Worm (Caenorhabditis elegans) whole organism, L1 larva: Measurements from ENCODE around the gene Y53F4B.23.

Source experiments
- C04F5.9 ChIP-seq: sonication (generic microtip); optimal IDR thresholded peaks from 2 replicates; lab custom pipeline; 2016; ENCODE audit warnings: missing genetic modification characterization, missing compliant biosample characterization
- C16A3.4 ChIP-seq: fragments of 150-350 bp; optimal IDR thresholded peaks from 2 replicates; lab custom pipeline; 2014; ENCODE audit warnings: missing biosample characterization, missing genetic modification characterization
- C34B4.2 ChIP-seq: sonication (generic microtip); optimal IDR thresholded peaks from 2 replicates; lab custom pipeline; 2017; ENCODE audit warnings: mild to moderate bottlenecking, missing genetic modification characterization, missing compliant biosample characterization
- F16B12.6 ChIP-seq: fragments of 150-350 bp; optimal IDR thresholded peaks from 2 replicates; lab custom pipeline; 2014; ENCODE audit warnings: missing biosample characterization, missing genetic modification characterization
- aha-1 ChIP-seq: fragments of 150-350 bp; optimal IDR thresholded peaks from 2 replicates; lab custom pipeline; 2014; ENCODE audit warnings: missing biosample characterization, missing genetic modification characterization
- aly-2 ChIP-seq: fragments of 150-350 bp; optimal IDR thresholded peaks from 2 replicates; lab custom pipeline; 2014; ENCODE audit warnings: missing biosample characterization, missing genetic modification characterization
- blmp-1 ChIP-seq: fragments of 150-350 bp; optimal IDR thresholded peaks from 2 replicates; lab custom pipeline; 2014; ENCODE audit warnings: missing biosample characterization, missing genetic modification characterization
- ceh-63 ChIP-seq: fragments of 200-800 bp; sonication (Bioruptor generic); optimal IDR thresholded peaks from 2 replicates; lab custom pipeline; 2018; ENCODE audit warnings: mild to moderate bottlenecking, missing genetic modification characterization, missing compliant biosample characterization
- ceh-8 ChIP-seq: fragments of 200-800 bp; sonication (Bioruptor generic); optimal IDR thresholded peaks from 2 replicates; lab custom pipeline; 2018; ENCODE audit warnings: mild to moderate bottlenecking, missing genetic modification characterization, moderate library complexity, missing compliant biosample characterization
- ceh-82 ChIP-seq, 3 experiments: fragments of 150-350 bp in 1 of 3; sonication (generic microtip) in 2 of 3; optimal IDR thresholded peaks; 2 replicates each; lab custom pipeline; 2014 to 2017; ENCODE audit warnings: missing biosample characterization in 3 of 3, missing genetic modification characterization in 3 of 3
- ceh-90 ChIP-seq: sonication (generic microtip); optimal IDR thresholded peaks from 2 replicates; lab custom pipeline; 2016; ENCODE audit warnings: missing genetic modification characterization, missing compliant biosample characterization
- ces-1 ChIP-seq: fragments of 150-350 bp; optimal IDR thresholded peaks from 2 replicates; lab custom pipeline; 2014; ENCODE audit warnings: missing biosample characterization, missing genetic modification reagents, missing genetic modification characterization
- dsc-1 ChIP-seq: sonication (generic microtip); optimal IDR thresholded peaks from 2 replicates; lab custom pipeline; 2016; ENCODE audit warnings: mild to moderate bottlenecking, missing genetic modification characterization, missing compliant biosample characterization
- efl-1 ChIP-seq, 4 experiments: fragments of 150-350 bp; optimal IDR thresholded peaks in 3 of 4; peaks in 1 of 4; 1 replicate in 1 of 4; 2 replicates in 3 of 4; lab custom pipeline; 2014; ENCODE audit warnings: missing biosample characterization in 2 of 4, missing genetic modification characterization in 2 of 4, missing genetic modification reagents in 2 of 4
- efl-3 ChIP-seq: fragments of 200-800 bp; sonication (Bioruptor generic); optimal IDR thresholded peaks from 2 replicates; lab custom pipeline; 2018; ENCODE audit warnings: mild to moderate bottlenecking, missing genetic modification characterization, missing compliant biosample characterization
- egl-13 ChIP-seq: sonication (generic microtip); optimal IDR thresholded peaks from 2 replicates; lab custom pipeline; 2016; ENCODE audit warnings: missing genotype, missing genetic modification reagents, missing genetic modification characterization, missing compliant biosample characterization
- elt-2 ChIP-seq: sonication (generic microtip); optimal IDR thresholded peaks from 2 replicates; lab custom pipeline; 2016; ENCODE audit warnings: missing genetic modification characterization, mild to moderate bottlenecking, inconsistent platforms, missing compliant biosample characterization, missing genetic modification reagents
- elt-3 ChIP-seq, 6 experiments: fragments of 150-350 bp in 1 of 6; sonication (generic microtip); optimal IDR thresholded peaks; 2 replicates each; lab custom pipeline; 2017 to 2018; ENCODE audit warnings: missing biosample characterization in 6 of 6, missing genetic modification characterization in 6 of 6, inconsistent platforms in 1 of 6
- ets-5 ChIP-seq: fragments of 200-800 bp; sonication (Bioruptor generic); IDR thresholded peaks from 2 replicates; pipeline ENCODE4 v1.3.6; 2022; ENCODE audit warnings: missing genetic modification characterization, missing compliant biosample characterization
- fkh-4 ChIP-seq: sonication (generic microtip); optimal IDR thresholded peaks from 2 replicates; lab custom pipeline; 2016; ENCODE audit warnings: missing compliant biosample characterization, missing genetic modification characterization, borderline replicate concordance
- fos-1 ChIP-seq: fragments of 150-350 bp; optimal IDR thresholded peaks from 2 replicates; lab custom pipeline; 2014; ENCODE audit warnings: missing biosample characterization, missing genetic modification characterization
- hlh-17 ChIP-seq: fragments of 200-800 bp; sonication (Bioruptor generic); optimal IDR thresholded peaks from 2 replicates; lab custom pipeline; 2018; ENCODE audit warnings: missing genetic modification characterization, mild to moderate bottlenecking, missing compliant biosample characterization, moderate library complexity, borderline replicate concordance
- hpl-2 ChIP-seq: fragments of 150-350 bp; optimal IDR thresholded peaks from 2 replicates; lab custom pipeline; 2014; ENCODE audit warnings: missing biosample characterization, missing genetic modification reagents, missing genetic modification characterization
- isw-1 ChIP-seq: fragments of 200-800 bp; sonication (Bioruptor generic); IDR thresholded peaks from 2 replicates; pipeline ENCODE4 v1.3.6; 2022; ENCODE audit warnings: missing genetic modification characterization, missing compliant biosample characterization
- jun-1 ChIP-seq: fragments of 150-350 bp; optimal IDR thresholded peaks from 2 replicates; lab custom pipeline; 2014; ENCODE audit warnings: missing biosample characterization, missing genetic modification reagents, missing genetic modification characterization
- lin-13 ChIP-seq: fragments of 150-350 bp; optimal IDR thresholded peaks from 2 replicates; lab custom pipeline; 2014; ENCODE audit warnings: missing biosample characterization, missing genetic modification reagents, missing genetic modification characterization
- lin-14 ChIP-seq: fragments of 200-800 bp; sonication (Bioruptor generic); optimal IDR thresholded peaks from 2 replicates; lab custom pipeline; 2018; ENCODE audit warnings: mild to moderate bottlenecking, missing genetic modification characterization, moderate library complexity, missing compliant biosample characterization
- lin-35 ChIP-seq, 2 experiments: fragments of 150-350 bp; optimal IDR thresholded peaks; 2 replicates each; lab custom pipeline; 2014; ENCODE audit warnings: missing biosample characterization in 2 of 2, missing genetic modification characterization in 2 of 2, missing genetic modification reagents in 2 of 2
- lir-3 ChIP-seq: sonication (generic microtip); optimal IDR thresholded peaks from 2 replicates; lab custom pipeline; 2016; ENCODE audit warnings: mild to moderate bottlenecking, missing genetic modification characterization, moderate library complexity, missing compliant biosample characterization; ENCODE audit not compliant: poor library complexity
- lsy-2 ChIP-seq, 2 experiments: fragments of 150-350 bp; optimal IDR thresholded peaks; 2 replicates each; lab custom pipeline; 2014; ENCODE audit warnings: missing biosample characterization in 2 of 2, missing genetic modification characterization in 2 of 2
- mep-1 ChIP-seq: fragments of 150-350 bp; optimal IDR thresholded peaks from 2 replicates; lab custom pipeline; 2014; ENCODE audit warnings: missing biosample characterization, missing genetic modification characterization
- nhr-11 ChIP-seq: fragments of 150-350 bp; optimal IDR thresholded peaks from 2 replicates; lab custom pipeline; 2014; ENCODE audit warnings: missing biosample characterization, missing genetic modification characterization
- nhr-12 ChIP-seq: sonication (generic microtip); optimal IDR thresholded peaks from 2 replicates; lab custom pipeline; 2017; ENCODE audit warnings: missing biosample characterization, missing genetic modification characterization
- nhr-19 ChIP-seq: fragments of 200-800 bp; sonication (Bioruptor generic); conservative IDR thresholded peaks from 2 replicates; pipeline ENCODE4 v1.3.6; 2022; ENCODE audit warnings: missing genetic modification characterization, missing compliant biosample characterization
- nhr-20 ChIP-seq: sonication (generic microtip); optimal IDR thresholded peaks from 2 replicates; lab custom pipeline; 2016; ENCODE audit warnings: mild to moderate bottlenecking, missing genetic modification characterization, missing compliant biosample characterization
- nhr-237 ChIP-seq: fragments of 150-350 bp; optimal IDR thresholded peaks from 2 replicates; lab custom pipeline; 2014; ENCODE audit warnings: missing biosample characterization, missing genetic modification characterization
- nhr-47 ChIP-seq: sonication (generic microtip); optimal IDR thresholded peaks from 2 replicates; lab custom pipeline; 2016; ENCODE audit warnings: mild to moderate bottlenecking, missing genetic modification characterization, moderate library complexity, missing compliant biosample characterization
- nhr-71 ChIP-seq: sonication (generic microtip); optimal IDR thresholded peaks from 2 replicates; lab custom pipeline; 2016; ENCODE audit warnings: mild to moderate bottlenecking, missing genetic modification characterization, moderate library complexity, missing compliant biosample characterization
- nhr-77 ChIP-seq: fragments of 150-350 bp; optimal IDR thresholded peaks from 2 replicates; lab custom pipeline; 2014; ENCODE audit warnings: missing biosample characterization, missing genetic modification characterization
- nhr-85 ChIP-seq: sonication (generic microtip); peaks from one replicate; lab custom pipeline; 2016; ENCODE audit warnings: missing genetic modification characterization, inconsistent platforms, missing compliant biosample characterization
- nhr-90 ChIP-seq: sonication (generic microtip); optimal IDR thresholded peaks from 2 replicates; lab custom pipeline; 2016; ENCODE audit warnings: mild to moderate bottlenecking, missing genetic modification characterization, missing compliant biosample characterization; ENCODE audit not compliant: poor library complexity
- pax-3 ChIP-seq: fragments of 200-800 bp; sonication (Bioruptor generic); optimal IDR thresholded peaks from 2 replicates; lab custom pipeline; 2018; ENCODE audit warnings: mild to moderate bottlenecking, missing genetic modification characterization, moderate library complexity, missing compliant biosample characterization
- rnt-1 ChIP-seq: sonication (generic microtip); optimal IDR thresholded peaks from 2 replicates; lab custom pipeline; 2016; ENCODE audit warnings: mild to moderate bottlenecking, missing genetic modification characterization, moderate library complexity, missing compliant biosample characterization
- snpc-4 ChIP-seq: fragments of 150-350 bp; optimal IDR thresholded peaks from 2 replicates; lab custom pipeline; 2014; ENCODE audit warnings: missing biosample characterization, missing genetic modification characterization
- snu-23 ChIP-seq: sonication (generic microtip); optimal IDR thresholded peaks from 2 replicates; lab custom pipeline; 2016; ENCODE audit warnings: missing genetic modification characterization, missing compliant biosample characterization
- sptf-1 ChIP-seq: fragments of 150-350 bp; optimal IDR thresholded peaks from 2 replicates; lab custom pipeline; 2014; ENCODE audit warnings: missing biosample characterization, missing genetic modification characterization
- tbx-2 ChIP-seq: sonication (generic microtip); optimal IDR thresholded peaks from 2 replicates; lab custom pipeline; 2016; ENCODE audit warnings: missing genetic modification characterization, missing compliant biosample characterization
- unc-130 ChIP-seq: fragments of 150-350 bp; optimal IDR thresholded peaks from 2 replicates; lab custom pipeline; 2017; ENCODE audit warnings: missing biosample characterization, missing genetic modification characterization, inconsistent platforms
- unc-30 ChIP-seq: sonication (generic microtip); optimal IDR thresholded peaks from 2 replicates; lab custom pipeline; 2017; ENCODE audit warnings: missing biosample characterization, missing genetic modification characterization
- zag-1 ChIP-seq: fragments of 150-350 bp; optimal IDR thresholded peaks from 2 replicates; lab custom pipeline; 2014; ENCODE audit warnings: missing biosample characterization, missing genetic modification characterization
- ztf-4 ChIP-seq: fragments of 150-350 bp; optimal IDR thresholded peaks from 2 replicates; lab custom pipeline; 2014; ENCODE audit warnings: missing biosample characterization, missing genetic modification characterization

Gene Y53F4B.23

DNA sequence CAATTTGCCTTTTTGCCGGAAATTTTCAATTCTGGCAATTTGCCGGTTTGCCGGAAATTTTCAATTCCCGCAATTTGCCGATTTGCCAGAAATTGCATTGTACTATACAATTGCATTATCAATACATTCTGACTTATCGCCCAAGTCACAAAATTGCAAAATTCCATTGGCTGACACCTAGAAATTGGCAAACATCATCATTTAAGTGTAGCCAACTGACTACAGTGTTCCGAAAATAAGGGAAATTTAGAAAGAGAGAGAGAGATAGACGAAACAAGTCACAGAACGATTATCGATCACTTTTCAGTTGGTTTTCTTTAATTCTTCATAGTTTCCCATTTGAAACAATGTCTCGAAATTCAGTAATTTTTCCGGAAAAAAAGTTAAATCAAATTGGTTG lies 13.0 kb upstream of the Y53F4B.23 start:
- TF ChIP-seq nhr-85 (tag; lab: Kevin White, UChicago) (peak; percentile 59), pax-3 (tag; lab: Kevin White, UChicago) (no peak), unc-30 (tag; lab: Kevin White, UChicago) (no peak), ceh-63 (GFP tag; lab: Kevin White, UChicago) (no peak), nhr-19 (peak; percentile 46), ets-5 (GFP tag; lab: Robert Waterston, UW) (no peak), aha-1 (tag; lab: Kevin White, UChicago) (no peak), elt-3 (tag; optimal IDR thresholded peaks at IDR 0.05; lab: Kevin White, UChicago) (peak in 1 of 6 experiments; percentile 4), lin-35 (GFP tag; optimal IDR thresholded peaks at IDR 0.05; lab: Kevin White, UChicago) (peak in 1 of 2 experiments; percentile 54), nhr-11 (no peak), efl-1 (optimal IDR thresholded peaks at IDR 0.05; lab: Kevin White, UChicago) (no peak), efl-1 (GFP tag; optimal IDR thresholded peaks at IDR 0.05 in 1 of 2; lab: Kevin White, UChicago) (peak in 1 of 2 experiments; percentile 78), nhr-20 (peak; percentile 86), egl-13 (tag; lab: Kevin White, UChicago) (no peak), ces-1 (no peak), unc-130 (no peak), fkh-4 (tag; lab: Kevin White, UChicago) (no peak), nhr-90 (peak; percentile 12), nhr-71 (tag; lab: Kevin White, UChicago) (peak; percentile 33), sptf-1 (no peak), tbx-2 (tag; lab: Kevin White, UChicago) (no peak), aly-2 (tag; lab: Kevin White, UChicago) (no peak), nhr-237 (tag; lab: Kevin White, UChicago) (no peak), fos-1 (tag; lab: Kevin White, UChicago) (no peak), C16A3.4 (tag; lab: Kevin White, UChicago) (peak; percentile 0), lin-13 (no peak), ceh-82 (tag; optimal IDR thresholded peaks at IDR 0.05; lab: Kevin White, UChicago) (no peak), hlh-17 (GFP tag; lab: Kevin White, UChicago) (no peak), C34B4.2 (tag; lab: Kevin White, UChicago) (no peak), blmp-1 (tag; lab: Kevin White, UChicago) (peak; percentile 72), nhr-12 (no peak), lir-3 (tag; lab: Kevin White, UChicago) (no peak), ceh-90 (tag; lab: Kevin White, UChicago) (no peak), elt-2 (peak; percentile 60), efl-3 (GFP tag; lab: Kevin White, UChicago) (no peak), snpc-4 (tag; lab: Kevin White, UChicago) (no peak), mep-1 (tag; lab: Kevin White, UChicago) (no peak), jun-1 (tag; lab: Kevin White, UChicago) (no peak), ceh-8 (GFP tag; lab: Kevin White, UChicago) (no peak), C04F5.9 (no peak), snu-23 (peak; percentile 50)

DNA sequence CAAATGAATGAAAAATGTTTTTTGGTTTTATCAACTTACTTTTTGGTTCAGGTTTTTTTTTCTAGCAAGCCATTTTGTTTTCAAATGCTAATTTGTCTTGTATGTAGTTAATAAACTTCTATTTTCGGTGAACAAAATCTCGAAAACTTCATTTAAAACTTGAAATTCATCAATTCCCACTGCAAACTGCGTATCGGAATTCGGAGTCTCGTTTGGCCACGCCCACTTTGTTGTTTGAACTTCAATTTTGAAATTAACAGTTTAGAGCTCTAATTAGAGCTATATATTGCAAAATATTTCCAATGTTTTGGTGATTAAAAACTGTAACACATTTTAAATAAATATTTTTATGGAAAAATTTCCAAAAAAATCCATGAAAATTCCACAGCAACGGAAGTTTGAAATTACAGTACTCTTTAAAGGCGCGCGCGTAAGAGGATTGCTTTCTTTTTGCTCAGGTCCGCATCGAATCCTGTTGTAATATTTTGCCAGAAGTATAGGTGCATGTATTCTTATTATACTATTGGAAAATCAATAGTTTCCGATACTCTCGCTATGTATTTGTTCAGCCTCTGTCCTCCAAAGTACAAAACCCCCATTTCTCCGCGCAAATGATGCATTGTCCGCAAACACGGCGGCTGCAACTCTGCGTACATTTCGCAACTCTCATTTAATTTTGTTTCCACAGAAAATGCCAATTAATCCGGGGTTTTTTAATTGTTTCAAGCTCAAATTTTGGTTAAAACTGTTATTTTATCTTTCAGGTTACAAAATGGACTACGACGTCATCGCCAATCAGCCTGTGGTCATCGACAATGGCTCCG lies 4.6 kb upstream of the Y53F4B.23 start, which contains the start of gene arp-1:
TSS of gene arp-1 (plus strand) at position 765 of the 824 bp plus-strand sequence.
- no peak for TF ChIP-seq unc-30 (tag; lab: Kevin White, UChicago)
- no peak for TF ChIP-seq nhr-12
- peak; percentile 54 for TF ChIP-seq unc-130
- TF ChIP-seq elt-3 (tag; optimal IDR thresholded peaks at IDR 0.05; lab: Kevin White, UChicago), result peak in 1 of 6 experiments; percentile 1
- no peak for TF ChIP-seq ztf-4 (tag; lab: Kevin White, UChicago)
- TF ChIP-seq lsy-2 (tag; optimal IDR thresholded peaks at IDR 0.05; lab: Kevin White, UChicago), result peak; percentile 49 to 74
- TF ChIP-seq zag-1 (tag; lab: Kevin White, UChicago), result no peak
- TF ChIP-seq dsc-1 (tag; lab: Kevin White, UChicago), result peak; percentile 15
- TF ChIP-seq efl-1 (optimal IDR thresholded peaks at IDR 0.05; lab: Kevin White, UChicago), result peak; percentile 71 to 78
- peak; percentile 70 to 91 for TF ChIP-seq efl-1 (GFP tag; optimal IDR thresholded peaks at IDR 0.05 in 1 of 2; lab: Kevin White, UChicago)
- TF ChIP-seq nhr-77 (tag; lab: Kevin White, UChicago), result peak; percentile 76
- peak; percentile 11; the same call in 1 of the 2 replicates for TF ChIP-seq isw-1 (GFP tag; lab: Robert Waterston, UW)
- TF ChIP-seq lin-14 (GFP tag; lab: Kevin White, UChicago), result peak; percentile 58
- TF ChIP-seq hpl-2 (GFP tag; lab: Kevin White, UChicago), result peak; percentile 63
- peak; percentile 97 for TF ChIP-seq F16B12.6 (tag; lab: Kevin White, UChicago)
- peak; percentile 66 for TF ChIP-seq rnt-1
- TF ChIP-seq pax-3 (tag; lab: Kevin White, UChicago), result no peak
- TF ChIP-seq nhr-47 (tag; lab: Kevin White, UChicago), result peak; percentile 34
- TF ChIP-seq mep-1 (tag; lab: Kevin White, UChicago), result peak; percentile 63
